Worm (Caenorhabditis elegans) whole organism, L4/young adult: Measurements from ENCODE around the gene T14E8.2.

Experiments
- W03F9.2 ChIP-seq: fragments of 150-350 bp; optimal IDR thresholded peaks from 2 replicates; lab custom pipeline; 2014; ENCODE audit warnings: missing biosample characterization, missing genetic modification characterization
- dao-5 ChIP-seq: sonication (generic microtip); optimal IDR thresholded peaks from 2 replicates; lab custom pipeline; 2016; ENCODE audit warnings: missing genotype, missing genetic modification characterization, moderate library complexity, missing compliant biosample characterization
- him-1 ChIP-seq: sonication (generic microtip); optimal IDR thresholded peaks from 2 replicates; lab custom pipeline; 2016; ENCODE audit warnings: missing genotype, missing genetic modification reagents, missing genetic modification characterization, missing compliant biosample characterization

Gene T14E8.2

DNA sequence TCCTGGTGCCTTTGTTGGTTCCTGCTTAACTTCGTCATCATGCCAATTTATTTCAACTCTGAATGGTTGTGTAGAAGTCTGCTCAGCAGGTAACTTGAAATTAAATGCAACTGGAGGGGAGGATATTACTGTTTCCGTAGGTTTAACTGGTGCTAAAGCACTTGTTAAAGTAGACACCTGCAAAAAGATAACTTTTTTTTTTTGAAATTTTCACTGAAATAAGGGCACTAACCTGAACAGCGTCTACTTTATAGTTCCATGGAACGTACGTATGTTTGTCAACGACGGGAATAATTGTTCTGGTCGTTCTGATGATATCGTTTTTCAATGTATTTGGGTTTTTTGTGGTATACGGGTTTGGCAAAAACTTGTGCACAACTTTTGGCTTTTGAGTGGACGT, 17.7 kb downstream of the T14E8.2 start:
- TF ChIP-seq him-1 (tag; lab: Kevin White, UChicago) (no peak), W03F9.2 (tag; lab: Kevin White, UChicago) (no peak), dao-5 (tag; lab: Kevin White, UChicago) (no peak)

DNA sequence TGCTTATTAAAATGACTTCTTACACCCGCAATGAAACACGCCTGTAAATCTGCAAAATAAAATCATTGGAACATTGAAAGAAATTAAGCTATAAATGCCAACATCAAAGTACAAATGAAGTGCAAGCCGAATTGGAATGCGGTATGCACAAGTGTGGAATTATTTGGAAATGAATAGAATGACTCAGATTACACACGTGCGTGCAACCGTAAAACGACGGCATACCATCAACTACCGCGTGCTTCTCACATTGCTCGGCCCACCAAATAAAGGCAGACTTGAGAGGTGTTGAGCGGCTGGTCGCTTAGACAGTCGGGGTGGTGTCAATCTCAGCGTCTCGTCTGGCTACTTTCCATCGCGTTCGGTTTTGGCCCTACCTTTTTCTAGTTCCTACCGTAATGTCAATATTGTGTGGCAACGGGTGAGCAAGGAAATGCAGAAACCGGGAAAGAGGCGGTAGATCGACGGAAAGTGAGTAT, 19.6 kb downstream of the T14E8.2 start, which contains the start of gene aaim-1:
Gene aaim-1, minus strand, starts transcription at position 51 of the 479 bp plus-strand sequence.
- TF ChIP-seq him-1 (tag; lab: Kevin White, UChicago), result no peak
- TF ChIP-seq W03F9.2 (tag; lab: Kevin White, UChicago), result no peak
- no peak for TF ChIP-seq dao-5 (tag; lab: Kevin White, UChicago)

DNA sequence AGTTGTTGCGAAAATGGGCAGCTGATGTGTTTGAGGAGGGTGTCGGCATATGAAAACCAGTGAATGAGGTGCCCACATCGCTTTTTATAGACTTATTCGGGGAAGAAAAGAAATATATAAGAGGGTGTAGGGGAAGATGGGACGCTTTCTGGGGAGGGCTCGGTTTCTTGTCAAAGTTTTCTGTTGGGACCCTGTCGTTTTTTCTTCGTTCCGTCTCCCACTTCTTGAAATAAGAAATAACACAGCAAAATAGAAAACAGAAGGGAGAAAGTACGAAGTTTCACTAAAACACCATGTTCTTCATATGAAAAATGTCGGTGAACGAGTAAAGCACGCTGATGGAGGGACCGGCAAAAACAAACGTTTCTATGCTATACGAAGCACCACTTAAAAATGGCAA, 26.8 kb downstream of the T14E8.2 start, which contains the start of gene dop-3:
Gene dop-3, minus strand, starts transcription at position 101 of the 400 bp plus-strand sequence.
- no peak for TF ChIP-seq him-1 (tag; lab: Kevin White, UChicago)
- TF ChIP-seq W03F9.2 (tag; lab: Kevin White, UChicago), result no peak
- no peak for TF ChIP-seq dao-5 (tag; lab: Kevin White, UChicago)

DNA sequence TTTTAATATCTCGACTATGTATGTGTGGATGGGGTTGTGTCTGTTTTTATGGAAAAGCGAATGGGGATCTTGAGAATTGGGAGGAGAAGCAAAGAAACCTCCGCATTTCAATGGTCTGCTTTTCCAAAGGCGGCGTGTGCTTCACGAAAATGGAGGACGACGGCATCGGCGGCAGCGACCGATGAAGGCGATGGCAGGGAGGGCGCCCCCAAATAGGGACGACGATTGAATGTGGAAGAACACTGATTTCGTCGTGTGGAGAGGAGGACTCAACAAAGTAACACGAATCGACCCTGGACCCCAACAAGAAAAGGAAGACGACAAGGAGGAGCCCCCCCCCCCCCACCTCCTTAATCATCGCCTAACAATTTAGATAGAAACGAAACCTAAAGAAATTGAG, 30.2 kb downstream of the T14E8.2 start:
- TF ChIP-seq him-1 (tag; lab: Kevin White, UChicago), result no peak
- no peak for TF ChIP-seq dao-5 (tag; lab: Kevin White, UChicago)
- no peak for TF ChIP-seq W03F9.2 (tag; lab: Kevin White, UChicago)

DNA sequence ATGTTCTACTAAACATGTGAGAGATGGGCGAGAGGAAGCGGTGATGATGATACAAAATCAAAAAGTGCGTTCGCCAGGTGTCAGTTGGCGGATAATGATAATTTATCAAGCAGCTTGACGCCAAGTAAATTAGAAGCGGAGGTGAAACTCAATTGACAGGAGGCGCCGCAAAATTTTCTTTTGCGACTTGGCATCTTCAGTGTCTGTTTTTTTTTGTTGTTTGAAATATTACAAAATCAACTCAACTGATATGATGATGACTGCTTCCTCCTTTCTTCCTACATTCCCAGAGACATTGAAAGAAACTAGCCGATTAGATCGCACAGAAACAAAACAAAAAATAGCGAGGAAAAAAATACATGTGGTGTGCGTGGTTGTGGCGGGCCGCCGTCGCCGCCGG, 33.2 kb downstream of the T14E8.2 start:
- TF ChIP-seq W03F9.2 (tag; lab: Kevin White, UChicago) (no peak), him-1 (tag; lab: Kevin White, UChicago) (no peak), dao-5 (tag; lab: Kevin White, UChicago) (no peak)

DNA sequence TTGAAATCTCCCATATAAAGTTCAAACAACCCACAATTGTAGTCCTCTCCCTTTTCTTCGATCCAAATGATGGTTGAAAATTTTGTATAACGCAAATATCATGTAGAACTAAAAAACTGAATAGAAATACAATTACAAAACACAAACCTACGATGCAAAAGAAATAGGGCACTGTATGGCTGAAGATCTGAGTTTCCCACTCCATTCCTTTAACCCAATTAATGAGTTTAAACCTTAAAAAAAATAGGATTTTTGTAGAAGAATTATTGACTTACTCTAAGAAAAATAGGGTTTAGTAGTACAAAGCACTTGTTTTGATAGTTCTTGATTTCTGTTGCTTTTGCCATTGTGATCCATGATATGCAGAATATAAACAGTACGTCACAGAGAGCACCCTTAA, 40.6 kb downstream of the T14E8.2 start:
- TF ChIP-seq W03F9.2 (tag; lab: Kevin White, UChicago) (no peak), dao-5 (tag; lab: Kevin White, UChicago) (no peak), him-1 (tag; lab: Kevin White, UChicago) (no peak)

DNA sequence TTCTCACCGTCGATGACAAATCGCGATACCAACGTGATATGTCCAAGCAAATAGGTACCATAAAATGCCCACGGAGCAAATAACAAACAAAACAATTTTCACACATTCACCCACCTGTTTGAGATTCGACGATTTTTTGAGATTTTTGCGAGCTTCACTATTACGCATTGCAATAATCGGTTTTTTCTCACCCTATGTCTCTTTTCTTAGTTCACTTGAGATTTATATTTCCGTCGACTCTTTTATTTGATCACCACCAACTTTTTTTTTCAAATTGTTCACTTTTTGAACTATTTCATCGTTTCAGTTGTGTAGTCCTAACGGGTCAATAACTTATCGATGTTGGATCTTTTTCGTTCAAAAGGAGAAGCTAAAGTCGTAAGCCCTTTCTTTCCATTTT, 45.7 kb downstream of the T14E8.2 start, which contains the start of gene fbxl-4:
Gene fbxl-4, plus strand, starts transcription at position 301 of the 400 bp plus-strand sequence.
- no peak for TF ChIP-seq him-1 (tag; lab: Kevin White, UChicago)
- no peak for TF ChIP-seq dao-5 (tag; lab: Kevin White, UChicago)
- TF ChIP-seq W03F9.2 (tag; lab: Kevin White, UChicago), result no peak

DNA sequence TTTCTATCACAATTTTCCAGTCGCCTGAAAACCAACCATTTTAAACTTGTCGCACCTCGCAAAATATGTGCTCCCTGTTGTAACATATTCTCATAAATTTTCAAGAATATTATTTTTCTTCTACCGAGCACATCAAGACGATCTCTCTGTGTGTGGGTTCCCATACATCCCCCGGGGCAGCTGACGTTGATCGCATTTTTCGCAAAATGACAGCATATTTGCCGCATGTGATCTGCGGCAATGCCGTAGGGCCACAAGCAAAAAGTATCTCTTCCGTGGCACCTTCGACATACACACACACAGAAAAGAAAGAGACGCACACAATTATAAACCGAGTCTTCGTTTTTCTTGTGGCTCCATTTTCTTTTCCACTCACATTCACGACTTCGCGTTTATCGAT, 48.9 kb downstream of the T14E8.2 start:
- TF ChIP-seq him-1 (tag; lab: Kevin White, UChicago) (no peak), dao-5 (tag; lab: Kevin White, UChicago) (no peak), W03F9.2 (tag; lab: Kevin White, UChicago) (no peak)

DNA sequence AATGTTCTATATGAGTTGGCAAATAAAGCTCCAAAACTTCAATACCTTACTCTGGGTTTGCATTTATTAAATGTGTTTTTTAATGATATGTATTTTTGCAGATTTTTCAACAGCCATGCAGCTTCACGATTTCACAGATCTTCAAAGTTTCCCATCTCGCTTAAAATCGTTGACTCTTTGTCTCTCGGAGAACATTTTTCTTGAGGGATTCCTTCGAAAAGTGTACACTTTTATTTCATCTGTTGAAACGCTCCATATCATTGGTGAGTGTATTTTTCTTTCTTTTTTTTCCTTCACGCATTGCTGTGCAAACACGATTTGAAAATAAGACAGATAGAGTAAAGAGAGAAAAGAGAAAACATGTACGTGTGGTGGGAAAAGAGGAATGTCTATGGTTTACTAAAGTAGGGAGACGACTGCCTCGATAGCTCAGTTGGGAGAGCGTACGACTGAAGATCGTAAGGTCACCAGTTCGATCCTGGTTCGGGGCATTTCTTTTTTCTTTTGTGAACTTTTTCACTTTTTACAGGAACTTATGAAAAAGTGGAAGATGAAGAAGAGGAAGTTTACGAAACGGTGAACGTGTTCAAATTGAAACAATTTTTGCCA, 50.5 kb downstream of the T14E8.2 start:
- TF ChIP-seq dao-5 (tag; lab: Kevin White, UChicago) (peak; percentile 77), W03F9.2 (tag; lab: Kevin White, UChicago) (peak; percentile 75), him-1 (tag; lab: Kevin White, UChicago) (peak; percentile 63)
